Worm (Caenorhabditis elegans) whole organism, early embryonic: ENCODE results near the gene F25E5.2.

ENCODE experiments used
- F13C5.2 ChIP-seq: sonication (generic microtip); optimal IDR thresholded peaks from 2 replicates; lab custom pipeline; 2017; ENCODE audit warnings: mild to moderate bottlenecking, missing genetic modification characterization, inconsistent platforms, missing compliant biosample characterization
- hmbx-1 ChIP-seq: sonication (generic microtip); optimal IDR thresholded peaks from 2 replicates; lab custom pipeline; 2016; ENCODE audit warnings: mild to moderate bottlenecking, missing genetic modification characterization, missing compliant biosample characterization
- sea-1 ChIP-seq: fragments of 200-800 bp; sonication (Bioruptor generic); conservative IDR thresholded peaks from 2 replicates; pipeline ENCODE4 v1.3.6; 2022; ENCODE audit warnings: missing genetic modification characterization, missing compliant biosample characterization

DNA sequence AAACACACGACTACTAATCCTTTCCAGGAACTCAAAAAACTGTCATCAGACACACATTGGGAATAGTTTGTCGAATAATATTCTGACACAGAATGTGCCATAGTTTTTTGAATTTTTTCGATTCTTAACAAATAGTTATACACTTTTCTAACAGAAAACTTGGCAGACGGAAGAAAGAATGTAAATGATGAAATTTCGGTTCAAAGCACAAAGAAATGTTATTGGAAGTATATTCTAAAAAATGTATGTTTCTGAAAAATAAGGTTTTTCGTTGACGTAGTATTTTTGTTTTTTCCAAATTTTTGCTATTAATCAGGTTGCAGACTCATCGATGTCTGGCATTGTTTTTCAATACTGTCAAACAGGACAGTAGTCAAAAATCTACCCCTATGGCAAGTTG is 5.8 kb downstream of the F25E5.2 start, which contains the start of gene srh-92:
- no peak for TF ChIP-seq hmbx-1
- TF ChIP-seq F13C5.2 (tag; lab: Kevin White, UChicago) = no peak
- TF ChIP-seq sea-1 (GFP tag; lab: Robert Waterston, UW) = no peak
